Fruit fly (Drosophila melanogaster) whole organism, prepupa: ENCODE results near the gene CG13126.

Source experiments
- Blimp-1 ChIP-seq: fragments of 200-800 bp; sonication (Bioruptor generic); optimal IDR thresholded peaks from 3 replicates; lab custom pipeline; 2017; ENCODE audit warnings: missing biosample characterization, missing genetic modification characterization, mild to moderate bottlenecking, moderate library complexity, missing genetic modification reagents
- CG11294 ChIP-seq: fragments of 200-800 bp; sonication (Bioruptor generic); IDR thresholded peaks from 2 replicates; pipeline ENCODE4 v1.3.6; 2022; ENCODE audit warnings: missing biosample characterization, missing genetic modification characterization
- CG11902 ChIP-seq: fragments of 200-800 bp; sonication (Bioruptor generic); optimal IDR thresholded peaks from 3 replicates; lab custom pipeline; 2016; ENCODE audit warnings: missing biosample characterization, missing genetic modification characterization
- CG15336 ChIP-seq: fragments of 200-800 bp; sonication (Bioruptor generic); IDR thresholded peaks from 2 replicates; pipeline ENCODE4 v1.3.6; 2022; ENCODE audit warnings: missing biosample characterization, missing genetic modification characterization
- CG1621 ChIP-seq: fragments of 200-800 bp; sonication (Bioruptor generic); optimal IDR thresholded peaks from 3 replicates; lab custom pipeline; 2018; ENCODE audit warnings: missing biosample characterization, mild to moderate bottlenecking, missing genetic modification characterization
- CG16779 ChIP-seq: fragments of 200-800 bp; sonication (Bioruptor generic); optimal IDR thresholded peaks from 3 replicates; lab custom pipeline; 2017; ENCODE audit warnings: missing biosample characterization, mild to moderate bottlenecking, missing genetic modification characterization
- CG3032 ChIP-seq: fragments of 200-800 bp; optimal IDR thresholded peaks from 2 replicates; lab custom pipeline; 2019; ENCODE audit warnings: missing biosample characterization, mild to moderate bottlenecking, missing genetic modification characterization, moderate library complexity
- CG31627 ChIP-seq: fragments of 200-800 bp; sonication (Bioruptor generic); optimal IDR thresholded peaks from 3 replicates; lab custom pipeline; 2016; ENCODE audit warnings: missing biosample characterization, missing genetic modification characterization
- CG34406 ChIP-seq: fragments of 200-800 bp; sonication (Bioruptor generic); optimal IDR thresholded peaks from 3 replicates; lab custom pipeline; 2016; ENCODE audit warnings: missing biosample characterization, missing genetic modification characterization
- CG4318 ChIP-seq: fragments of 200-800 bp; sonication (Bioruptor generic); optimal IDR thresholded peaks from 3 replicates; lab custom pipeline; 2017; ENCODE audit warnings: missing biosample characterization, mild to moderate bottlenecking, missing genetic modification characterization
- CG6163 ChIP-seq: fragments of 200-800 bp; sonication (Bioruptor generic); IDR thresholded peaks from 3 replicates; pipeline ENCODE4 v1.3.6; 2022; ENCODE audit warnings: missing biosample characterization, missing genetic modification characterization
- CG6792 ChIP-seq: fragments of 200-800 bp; sonication (Bioruptor generic); optimal IDR thresholded peaks from 3 replicates; lab custom pipeline; 2016; ENCODE audit warnings: missing biosample characterization, missing genetic modification characterization
- CG6808 ChIP-seq: fragments of 200-800 bp; sonication (Bioruptor generic); optimal IDR thresholded peaks from 3 replicates; lab custom pipeline; 2017; ENCODE audit warnings: missing biosample characterization, missing genetic modification characterization, mild to moderate bottlenecking, moderate library complexity, missing genetic modification reagents
- CG6854 ChIP-seq: fragments of 200-800 bp; sonication (Bioruptor generic); optimal IDR thresholded peaks from 2 replicates; lab custom pipeline; 2017; ENCODE audit warnings: missing biosample characterization, mild to moderate bottlenecking, missing genetic modification characterization
- CG7368 ChIP-seq: fragments of 200-800 bp; sonication (Bioruptor generic); optimal IDR thresholded peaks from 3 replicates; lab custom pipeline; 2016; ENCODE audit warnings: missing biosample characterization, missing genetic modification characterization
- CG8119 ChIP-seq: fragments of 200-800 bp; sonication (Bioruptor generic); IDR thresholded peaks from 3 replicates; pipeline ENCODE4 v1.3.6; 2022; ENCODE audit warnings: missing biosample characterization, missing genetic modification characterization
- CG8319 ChIP-seq: fragments of 200-800 bp; sonication (Bioruptor generic); optimal IDR thresholded peaks from 3 replicates; lab custom pipeline; 2016; ENCODE audit warnings: missing biosample characterization, missing genetic modification characterization
- CG8632 ChIP-seq: fragments of 200-800 bp; sonication (Bioruptor generic); optimal IDR thresholded peaks from 3 replicates; lab custom pipeline; 2016; ENCODE audit warnings: missing biosample characterization, missing genetic modification characterization
- Eip75B ChIP-seq: fragments of 200-800 bp; sonication (Bioruptor generic); optimal IDR thresholded peaks from 3 replicates; lab custom pipeline; 2016; ENCODE audit warnings: missing biosample characterization, missing genetic modification characterization
- Eip78C ChIP-seq: fragments of 200-800 bp; sonication (Bioruptor generic); peaks from one replicate; lab custom pipeline; 2016; ENCODE audit warnings: missing biosample characterization, missing genetic modification characterization
- Ets96B ChIP-seq: fragments of 200-800 bp; optimal IDR thresholded peaks from 2 replicates; lab custom pipeline; 2019; ENCODE audit warnings: missing biosample characterization, mild to moderate bottlenecking, missing genetic modification characterization, moderate library complexity
- Gug ChIP-seq: fragments of 200-800 bp; sonication (Bioruptor generic); IDR thresholded peaks from 2 replicates; pipeline ENCODE4 v1.3.6; 2022; ENCODE audit warnings: missing biosample characterization, missing genetic modification characterization
- Hr4 ChIP-seq: fragments of 200-800 bp; sonication (Bioruptor generic); optimal IDR thresholded peaks from 3 replicates; lab custom pipeline; 2016; ENCODE audit warnings: missing biosample characterization, missing genetic modification characterization
- OdsH ChIP-seq: fragments of 200-800 bp; sonication (Bioruptor generic); optimal IDR thresholded peaks from 3 replicates; lab custom pipeline; 2016; ENCODE audit warnings: missing biosample characterization, missing genetic modification characterization
- Smox ChIP-seq: fragments of 200-800 bp; sonication (Bioruptor generic); optimal IDR thresholded peaks from 3 replicates; lab custom pipeline; 2016; ENCODE audit warnings: missing biosample characterization, missing genetic modification characterization
- Sox102F ChIP-seq: fragments of 200-800 bp; sonication (Bioruptor generic); optimal IDR thresholded peaks from 2 replicates; lab custom pipeline; 2016; ENCODE audit warnings: missing biosample characterization, mild to moderate bottlenecking, missing genetic modification characterization
- Sox14 ChIP-seq: fragments of 200-800 bp; sonication (Bioruptor generic); optimal IDR thresholded peaks from 3 replicates; lab custom pipeline; 2016; ENCODE audit warnings: missing biosample characterization, missing genetic modification characterization
- Sox15 ChIP-seq: fragments of 200-800 bp; sonication (Bioruptor generic); optimal IDR thresholded peaks from 3 replicates; lab custom pipeline; 2016; ENCODE audit warnings: missing biosample characterization, missing genetic modification characterization
- achi ChIP-seq: fragments of 200-800 bp; sonication (Bioruptor generic); optimal IDR thresholded peaks from 3 replicates; lab custom pipeline; 2016; ENCODE audit warnings: missing biosample characterization, missing genetic modification characterization
- acj6 ChIP-seq: fragments of 200-800 bp; sonication (Bioruptor generic); optimal IDR thresholded peaks from 3 replicates; lab custom pipeline; 2016; ENCODE audit warnings: missing biosample characterization, missing genetic modification characterization
- cyc ChIP-seq: fragments of 200-800 bp; sonication (Bioruptor generic); optimal IDR thresholded peaks from 3 replicates; lab custom pipeline; 2016; ENCODE audit warnings: missing biosample characterization, missing genetic modification characterization
- dac ChIP-seq: fragments of 200-800 bp; sonication (Bioruptor generic); optimal IDR thresholded peaks from 2 replicates; lab custom pipeline; 2017; ENCODE audit warnings: missing biosample characterization, mild to moderate bottlenecking, missing genetic modification characterization
- dsx ChIP-seq: fragments of 200-800 bp; optimal IDR thresholded peaks from 3 replicates; lab custom pipeline; 2019; ENCODE audit warnings: missing biosample characterization, mild to moderate bottlenecking, missing genetic modification characterization, moderate library complexity; ENCODE audit not compliant: poor library complexity, severe bottlenecking
- eg ChIP-seq: fragments of 200-800 bp; sonication (Bioruptor generic); IDR thresholded peaks from 3 replicates; pipeline ENCODE4 v1.3.6; 2022; ENCODE audit warnings: missing biosample characterization, missing genetic modification characterization
- esn ChIP-seq: fragments of 200-800 bp; sonication (Bioruptor generic); optimal IDR thresholded peaks from 2 replicates; lab custom pipeline; 2016; ENCODE audit warnings: missing biosample characterization, mild to moderate bottlenecking, missing genetic modification characterization, moderate library complexity
- fd59A ChIP-seq: fragments of 200-800 bp; sonication (Bioruptor generic); optimal IDR thresholded peaks from 2 replicates; lab custom pipeline; 2017; ENCODE audit warnings: missing biosample characterization, mild to moderate bottlenecking, missing genetic modification characterization, missing genetic modification reagents
- fd85E ChIP-seq: fragments of 200-800 bp; sonication (Bioruptor generic); optimal IDR thresholded peaks from 3 replicates; lab custom pipeline; 2016; ENCODE audit warnings: missing biosample characterization, missing genetic modification characterization
- fkh ChIP-seq: fragments of 200-800 bp; sonication (Bioruptor generic); optimal IDR thresholded peaks from 3 replicates; lab custom pipeline; 2017; ENCODE audit warnings: missing biosample characterization, mild to moderate bottlenecking, missing genetic modification characterization, moderate library complexity
- pdm3 ChIP-seq: fragments of 200-800 bp; sonication (Bioruptor generic); optimal IDR thresholded peaks from 3 replicates; lab custom pipeline; 2016; ENCODE audit warnings: missing biosample characterization, missing genetic modification characterization
- spab ChIP-seq: fragments of 200-800 bp; sonication (Bioruptor generic); optimal IDR thresholded peaks from 2 replicates; lab custom pipeline; 2017; ENCODE audit warnings: missing biosample characterization, mild to moderate bottlenecking, missing genetic modification characterization, missing genetic modification reagents
- topi ChIP-seq: fragments of 200-800 bp; sonication (Bioruptor generic); optimal IDR thresholded peaks from 3 replicates; lab custom pipeline; 2016; ENCODE audit warnings: missing biosample characterization, missing genetic modification characterization
- vri ChIP-seq: fragments of 200-800 bp; sonication (Bioruptor generic); optimal IDR thresholded peaks from 3 replicates; lab custom pipeline; 2016; ENCODE audit warnings: missing biosample characterization, mild to moderate bottlenecking, missing genetic modification characterization

CG13126 gene

DNA sequence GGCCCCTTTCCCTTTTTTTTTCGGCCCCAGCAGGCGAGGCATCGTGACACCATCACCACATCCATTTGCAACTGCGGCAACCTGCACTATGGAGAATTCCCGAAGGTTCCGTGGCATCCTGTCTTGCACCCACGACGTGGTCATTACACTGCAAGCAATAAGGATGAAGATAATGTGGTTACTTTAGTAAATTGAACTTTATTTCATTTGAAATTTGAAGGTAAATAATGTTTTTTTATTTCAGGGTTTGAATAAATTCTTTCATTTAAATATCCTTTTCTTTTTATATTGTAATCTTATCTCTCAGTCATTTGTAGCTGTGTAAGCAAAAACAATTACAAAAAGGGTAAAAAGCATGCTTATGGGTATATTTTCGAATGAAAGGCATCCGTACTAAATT is 27.8 kb upstream of the CG13126 start (continued):
- TF ChIP-seq fd59A (GFP tag; lab: Kevin White, UChicago) (no peak), CG34406 (GFP tag; lab: Kevin White, UChicago) (peak; percentile 26), CG4318 (GFP tag; lab: Kevin White, UChicago) (no peak), CG7368 (GFP tag; lab: Kevin White, UChicago) (no peak), CG1621 (no peak), acj6 (GFP tag; lab: Kevin White, UChicago) (peak; percentile 43), CG6808 (GFP tag; lab: Kevin White, UChicago) (peak; percentile 26), topi (peak; percentile 64), fkh (GFP tag; lab: Kevin White, UChicago) (no peak), cyc (GFP tag; lab: Kevin White, UChicago) (peak; percentile 30), esn (GFP tag; lab: Kevin White, UChicago) (peak; percentile 17), Eip78C (GFP tag; lab: Kevin White, UChicago) (peak; percentile 88), CG11902 (GFP tag; lab: Kevin White, UChicago) (no peak), Smox (GFP tag; lab: Kevin White, UChicago) (peak; percentile 41), CG6792 (GFP tag; lab: Kevin White, UChicago) (peak; percentile 5), fd85E (no peak), Eip75B (GFP tag; lab: Kevin White, UChicago) (peak; percentile 45), spab (GFP tag; lab: Kevin White, UChicago) (peak; percentile 24), CG31627 (GFP tag; lab: Kevin White, UChicago) (peak; percentile 26), Sox15 (GFP tag; lab: Kevin White, UChicago) (no peak), CG8319 (GFP tag; lab: Kevin White, UChicago) (no peak), CG6163 (GFP tag; lab: Robert Waterston, UW) (no peak), dac (GFP tag; lab: Kevin White, UChicago) (no peak), pdm3 (GFP tag; lab: Kevin White, UChicago) (peak; percentile 5)

DNA sequence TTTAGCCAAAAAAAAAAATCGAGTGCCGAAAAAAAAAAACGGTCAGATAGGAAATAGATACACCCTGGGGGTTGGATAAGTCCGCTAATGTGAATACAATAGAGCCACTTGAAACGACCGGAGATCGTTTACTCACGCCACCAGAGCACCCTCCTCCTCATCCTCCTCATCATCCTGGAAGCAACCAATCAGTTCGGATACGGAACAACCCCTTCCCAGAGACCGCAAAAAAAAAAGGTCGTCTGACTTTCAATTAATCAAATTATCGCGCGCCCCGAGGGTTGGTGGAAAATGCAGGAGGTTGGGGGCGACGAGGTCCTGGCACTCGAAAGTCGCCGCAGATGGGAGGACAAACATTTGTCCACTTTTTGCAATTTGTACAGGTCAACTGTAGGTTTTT is 18.6 kb upstream of the CG13126 start:
- TF ChIP-seq CG6792 (GFP tag; lab: Kevin White, UChicago) (no peak), CG3032 (no peak), Sox102F (GFP tag; lab: Kevin White, UChicago) (no peak), CG15336 (GFP tag; lab: Robert Waterston, UW) (no peak)

DNA sequence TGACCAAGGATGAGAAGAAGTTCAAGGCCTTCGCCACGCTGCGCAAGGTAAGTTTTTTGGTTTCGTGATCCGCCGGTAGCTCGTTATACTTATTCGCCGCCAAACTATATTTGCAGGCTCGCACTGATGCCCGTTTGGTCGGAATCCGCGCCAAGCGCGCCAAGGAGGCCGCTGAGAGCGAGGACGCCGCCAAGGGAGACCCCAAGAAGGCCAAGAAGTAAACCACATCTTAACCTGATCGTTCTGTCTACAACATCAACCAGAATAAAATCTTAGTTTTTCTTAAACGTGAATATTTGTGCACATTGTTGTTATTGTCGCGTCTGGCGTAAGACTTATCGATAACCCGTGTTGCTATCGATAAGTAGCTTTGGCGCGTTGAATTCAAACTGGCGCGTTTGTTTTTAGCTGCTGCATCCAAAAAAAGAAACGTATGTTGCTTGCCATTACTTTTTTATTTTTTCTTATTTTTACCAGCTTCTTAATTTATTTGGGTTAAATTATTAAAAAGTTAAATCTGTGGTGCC is 14.3 kb upstream of the CG13126 start:
- TF ChIP-seq esn (GFP tag; lab: Kevin White, UChicago) (no peak), CG16779 (no peak), CG31627 (GFP tag; lab: Kevin White, UChicago) (no peak), dsx (GFP tag; lab: Kevin White, UChicago) (peak; percentile 37), CG11294 (GFP tag; lab: Robert Waterston, UW) (no peak), Eip78C (GFP tag; lab: Kevin White, UChicago) (peak; percentile 10), Ets96B (no peak), CG6792 (GFP tag; lab: Kevin White, UChicago) (no peak)

DNA sequence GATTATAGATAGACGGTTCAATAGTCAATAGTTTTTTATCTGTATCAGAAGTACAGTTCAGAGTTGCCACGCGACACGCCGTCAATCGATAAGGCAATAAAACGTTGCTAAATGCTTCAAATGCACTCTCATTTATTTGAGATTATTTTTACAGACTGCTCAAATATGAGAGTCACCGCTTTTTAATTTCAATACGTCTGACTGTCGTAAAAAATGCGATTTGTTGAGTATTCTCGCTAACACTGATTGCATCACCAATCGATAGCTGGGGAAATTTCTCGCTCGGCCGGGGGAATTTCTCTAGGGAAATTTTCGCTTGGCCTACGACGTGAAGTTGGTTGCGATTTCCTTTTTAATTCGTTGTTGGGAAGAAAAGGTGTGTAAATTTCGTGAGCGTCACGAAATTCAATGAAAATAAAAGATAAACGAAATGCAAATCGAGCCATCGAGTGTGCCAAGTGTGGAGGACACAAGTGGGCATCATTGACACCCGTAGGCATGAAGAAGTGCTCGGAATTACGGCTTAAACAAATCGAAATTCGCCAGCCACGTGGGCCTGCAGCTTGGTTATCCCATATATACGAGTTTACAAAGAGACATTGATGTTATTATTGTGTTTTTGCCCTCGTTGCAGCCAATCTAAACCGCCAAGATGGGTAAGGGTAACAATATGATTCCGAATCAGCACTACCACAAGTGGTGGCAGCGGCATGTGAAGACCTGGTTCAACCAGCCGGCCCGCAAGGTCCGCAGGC is 13.2 kb upstream of the CG13126 start, which contains the start of the genes Dref and RpL13:
Gene Dref (minus strand): TSS at position 247 of the 755 bp plus-strand sequence.
Gene RpL13 (plus strand): TSS at position 331 of the 755 bp plus-strand sequence.
- peak; percentile 72 for TF ChIP-seq acj6 (GFP tag; lab: Kevin White, UChicago)
- peak; percentile 82 for TF ChIP-seq achi
- peak; percentile 51 for TF ChIP-seq Ets96B
- TF ChIP-seq CG11902 (GFP tag; lab: Kevin White, UChicago) = no peak
- peak; percentile 60 for TF ChIP-seq fd59A (GFP tag; lab: Kevin White, UChicago)
- TF ChIP-seq cyc (GFP tag; lab: Kevin White, UChicago) = peak; percentile 75
- peak; percentile 44 for TF ChIP-seq Gug (GFP tag; lab: Robert Waterston, UW)
- peak; percentile 83 for TF ChIP-seq eg (GFP tag; lab: Robert Waterston, UW)
- peak; percentile 97 for TF ChIP-seq CG6854 (GFP tag; lab: Kevin White, UChicago)
- TF ChIP-seq CG3032 = peak; percentile 68
- peak; percentile 82 for TF ChIP-seq Blimp-1 (GFP tag; lab: Kevin White, UChicago)
- TF ChIP-seq CG8319 (GFP tag; lab: Kevin White, UChicago) = peak; percentile 65
- TF ChIP-seq fd85E = peak; percentile 82
- TF ChIP-seq dac (GFP tag; lab: Kevin White, UChicago) = peak; percentile 46
- TF ChIP-seq fkh (GFP tag; lab: Kevin White, UChicago) = peak; percentile 79
- peak; percentile 73 for TF ChIP-seq Hr4 (GFP tag; lab: Kevin White, UChicago)
- no peak for TF ChIP-seq CG4318 (GFP tag; lab: Kevin White, UChicago)
- TF ChIP-seq CG8119 (GFP tag; lab: Robert Waterston, UW) = no peak; the same call in 1 of the 3 replicates
- TF ChIP-seq CG8632 (GFP tag; lab: Kevin White, UChicago) = peak; percentile 84
- peak; percentile 91 for TF ChIP-seq esn (GFP tag; lab: Kevin White, UChicago)
- TF ChIP-seq vri (GFP tag; lab: Kevin White, UChicago) = peak; percentile 92
- peak; percentile 78 for TF ChIP-seq OdsH (GFP tag; lab: Kevin White, UChicago)
- peak; percentile 78 for TF ChIP-seq Sox14
